Worm (Caenorhabditis elegans): ENCODE results near the gene F18E3.12.

DNA sequence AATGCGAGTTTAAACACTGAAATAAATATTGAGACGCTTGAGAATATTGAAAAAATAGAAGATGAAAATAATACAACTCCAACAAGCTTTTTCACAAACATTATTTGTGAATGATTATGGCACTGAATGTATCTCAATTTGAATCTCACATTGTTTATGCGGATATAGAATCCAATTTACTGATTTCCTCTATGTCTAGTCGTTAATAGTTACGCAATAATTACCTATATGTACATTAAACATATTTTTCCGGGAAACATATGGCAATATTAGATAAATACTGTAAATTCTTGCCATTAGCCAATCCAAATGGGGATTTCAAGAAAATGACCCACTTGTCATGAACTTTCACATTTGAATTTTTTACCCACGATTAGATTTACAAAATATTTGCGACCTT, 19.4 kb upstream of the F18E3.12 start, which contains the start of gene srx-9:
- TF ChIP-seq fos-1 (tag; optimal IDR thresholded peaks at IDR 0.05) = no peak
- TF ChIP-seq jun-1 (tag; optimal IDR thresholded peaks at IDR 0.05) = no peak
- no peak for TF ChIP-seq elt-2 (tag; optimal IDR thresholded peaks at IDR 0.05)
- no peak for TF ChIP-seq unc-62 (GFP tag; optimal IDR thresholded peaks at IDR 0.05)
- TF ChIP-seq egl-27 (tag; optimal IDR thresholded peaks at IDR 0.05) = no peak
- TF ChIP-seq nhr-237 (tag; optimal IDR thresholded peaks at IDR 0.05) = no peak
- TF ChIP-seq nhr-25 (tag; optimal IDR thresholded peaks at IDR 0.05) = no peak
- no peak for TF ChIP-seq ama-1 (optimal IDR thresholded peaks at IDR 0.05)
- no peak for TF ChIP-seq tbx-2 (tag; optimal IDR thresholded peaks at IDR 0.05)
